Fruit fly (Drosophila melanogaster): ENCODE data around the gene CG31922.

Gene CG31922

dm6 chr2L:1166326-1166725 lies 3.7 kb upstream of the CG31922 start, which contains the start of gene CG14341:
TSS of gene CG14341 (plus strand) at chr2L:1166506.
- TF ChIP-seq CG17801 (GFP tag; optimal IDR thresholded peaks at IDR 0.05; ENCODE audit: partially characterized antibody) = no peak

dm6 chr2L:1172704-1173107 lies 2.7 kb downstream of the CG31922 start, which contains the start of the genes Charon and CG4887:
TSS of gene Charon (minus strand) at chr2L:1172805.
TSS of gene CG4887 (plus strand) at chr2L:1173009.
- peak; percentile 50 for TF ChIP-seq CG17801 (GFP tag; optimal IDR thresholded peaks at IDR 0.05; ENCODE audit: partially characterized antibody)

- TF ChIP-seq CG17801 (GFP tag; optimal IDR thresholded peaks at IDR 0.05; ENCODE audit: partially characterized antibody) = peak; percentile 2
Measured at dm6 chr2L:1177522-1177921, 7.5 kb downstream of the CG31922 start, which contains the start of gene CG4896. TSS of gene CG4896 (plus strand) at chr2L:1177690.

DNA sequence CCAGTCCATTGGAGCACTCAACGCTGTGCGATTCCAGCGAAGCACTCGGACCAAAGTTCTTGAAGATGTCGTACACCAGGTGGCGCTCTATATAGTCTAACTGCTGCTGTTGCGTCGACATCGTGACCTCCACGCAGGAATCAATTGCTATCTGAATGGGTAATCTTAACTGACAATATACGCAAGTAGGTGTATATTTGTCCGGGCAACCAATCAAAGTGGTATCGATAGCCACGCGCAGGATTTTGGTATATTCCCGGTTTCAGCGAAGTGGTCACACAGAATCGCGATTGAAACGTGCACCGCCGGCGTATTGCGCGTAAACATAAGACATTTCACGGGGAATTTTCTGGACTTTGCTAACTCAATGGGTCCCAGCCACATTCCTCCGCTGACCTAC lies 13.8 kb downstream of the CG31922 start, which contains the start of the genes CG5126 and Tgt:
TSS of gene CG5126 (minus strand) at position 222 of the 400 bp plus-strand sequence.
TSS of gene Tgt (plus strand) at position 267 of the 400 bp plus-strand sequence.
- no peak for TF ChIP-seq CG17801 (GFP tag; optimal IDR thresholded peaks at IDR 0.05; ENCODE audit: partially characterized antibody)

DNA sequence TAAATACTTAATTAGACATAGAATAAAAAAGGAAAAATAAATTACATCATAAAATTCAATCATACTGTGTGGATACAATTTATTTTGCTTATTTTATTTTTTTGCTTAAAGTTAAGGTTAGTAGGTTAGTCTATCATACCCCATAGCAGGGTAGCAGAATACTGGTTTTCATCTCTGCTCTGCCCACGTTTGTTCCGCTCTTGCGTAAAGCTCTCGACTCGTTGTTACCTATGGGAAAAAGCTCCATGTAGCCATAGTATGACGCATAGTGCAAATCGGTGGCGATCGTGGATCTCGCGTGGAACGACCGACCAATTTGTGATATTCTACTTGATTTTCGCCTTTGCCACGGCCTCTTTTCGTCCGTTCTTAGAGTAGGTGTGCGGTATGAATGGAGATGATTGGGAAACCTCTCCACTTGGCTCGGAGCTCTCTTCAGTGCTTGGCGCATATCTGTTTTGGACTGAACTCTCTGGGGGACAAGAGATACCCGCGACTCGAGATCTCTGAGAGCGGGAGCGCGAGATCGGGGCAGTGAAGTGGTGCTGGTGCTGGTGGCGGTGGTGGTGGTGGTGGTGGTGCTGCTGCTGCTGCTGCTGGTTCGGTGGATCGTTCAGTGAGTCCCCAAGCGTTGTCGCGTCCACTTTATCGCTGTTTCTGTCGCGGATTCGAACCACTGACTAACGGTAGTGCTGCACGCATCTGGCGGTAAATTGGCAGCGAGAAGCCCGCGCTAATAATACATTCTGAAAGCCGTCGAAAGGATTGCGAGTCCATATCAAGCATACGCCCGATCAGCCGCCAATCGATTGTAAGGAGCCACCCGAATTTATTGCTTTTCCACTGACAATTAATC lies 15.9 kb downstream of the CG31922 start, which contains the start of gene CG5001:
TSS of gene CG5001 (plus strand) at position 116 of the 856 bp plus-strand sequence.
- peak; percentile 71 for TF ChIP-seq CG17801 (GFP tag; optimal IDR thresholded peaks at IDR 0.05; ENCODE audit: partially characterized antibody)

- TF ChIP-seq CG17801 (GFP tag; optimal IDR thresholded peaks at IDR 0.05; ENCODE audit: partially characterized antibody) = no peak
Measured at dm6 chr2L:1199166-1199565, 29.2 kb downstream of the CG31922 start, which contains the start of the genes CG5139 and CG43348. TSS of gene CG5139 (minus strand) at chr2L:1199266. TSS of gene CG43348 (plus strand) at chr2L:1199412.

DNA sequence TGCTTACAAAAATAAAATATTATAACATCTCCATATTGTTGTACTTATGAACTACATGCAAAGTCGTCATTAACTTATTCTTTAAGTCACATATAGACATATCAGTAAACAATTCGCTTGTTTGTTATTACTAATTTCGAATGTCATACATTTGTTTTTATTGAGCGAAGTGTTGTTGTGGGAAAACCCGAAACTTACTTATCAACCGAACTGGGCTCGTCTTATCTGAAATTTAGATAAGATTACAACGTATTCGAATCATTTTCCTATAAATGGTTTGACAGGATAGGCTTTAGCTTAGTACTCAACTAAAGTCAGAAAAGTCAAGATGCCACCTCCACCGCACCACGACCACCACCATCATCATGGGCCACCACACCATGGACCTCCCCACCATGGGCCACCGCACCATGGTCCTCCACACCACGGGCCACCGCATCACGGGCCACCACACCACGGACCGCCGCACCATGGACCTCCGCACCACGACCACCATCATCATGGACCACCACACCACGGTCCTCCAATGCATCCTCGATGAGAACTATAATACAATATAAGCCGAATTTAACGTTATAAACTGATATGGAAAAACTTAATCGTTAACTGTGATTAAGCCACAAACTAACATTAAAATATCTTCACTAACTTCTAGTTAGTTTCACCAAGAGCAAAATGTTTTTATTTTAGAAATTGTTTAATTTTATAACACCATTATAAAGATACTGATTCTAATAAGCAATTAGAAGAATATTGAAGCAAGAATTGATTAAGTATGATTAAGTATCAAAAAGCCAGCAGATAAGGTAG lies 30.1 kb downstream of the CG31922 start, which contains the start of the genes CG43349 and CG5011:
TSS of gene CG43349 (plus strand) at position 294 of the 810 bp plus-strand sequence.
TSS of gene CG5011 (plus strand) at position 760 of the 810 bp plus-strand sequence.
- no peak for TF ChIP-seq CG17801 (GFP tag; optimal IDR thresholded peaks at IDR 0.05; ENCODE audit: partially characterized antibody)

DNA sequence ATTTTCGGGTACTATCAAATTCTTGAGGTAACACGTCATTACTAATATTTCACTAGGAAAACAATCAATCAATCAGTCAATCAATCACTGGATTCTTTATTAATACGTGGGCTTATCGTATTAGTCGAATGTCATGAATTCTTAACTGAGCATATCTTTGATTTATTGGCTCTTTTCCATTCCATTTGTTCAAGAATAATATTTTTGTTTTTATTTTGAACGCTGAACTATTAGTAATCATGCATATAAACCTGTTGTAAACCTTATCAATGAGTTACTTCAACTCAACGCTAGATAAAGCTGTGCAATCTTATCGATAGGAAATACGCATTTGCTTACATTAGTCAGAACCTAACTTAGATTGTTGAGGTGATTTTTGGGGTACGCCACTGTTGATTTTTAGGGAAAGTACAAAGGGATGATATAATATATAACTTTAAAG lies 31.4 kb downstream of the CG31922 start:
- no peak for TF ChIP-seq CG17801 (GFP tag; optimal IDR thresholded peaks at IDR 0.05; ENCODE audit: partially characterized antibody)

DNA sequence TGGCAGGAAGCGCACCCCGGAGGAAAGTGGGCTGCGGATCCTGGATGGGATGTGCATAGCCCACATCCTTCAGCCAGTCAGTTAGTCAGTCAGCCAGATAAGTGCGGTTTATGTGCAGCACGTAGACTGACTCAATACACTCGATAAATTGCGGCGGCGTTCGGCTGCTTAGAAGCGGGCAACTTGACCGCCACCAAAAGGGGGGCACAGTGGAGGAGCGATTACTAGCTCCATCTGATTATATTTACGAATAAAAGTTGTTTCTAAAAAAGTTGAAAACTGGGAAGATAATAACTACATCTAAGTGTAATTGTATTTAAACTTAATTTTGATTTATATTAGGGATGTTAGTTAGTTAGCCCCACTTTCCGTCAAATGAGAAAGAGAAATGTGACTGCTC lies 32.5 kb downstream of the CG31922 start:
- no peak for TF ChIP-seq CG17801 (GFP tag; optimal IDR thresholded peaks at IDR 0.05; ENCODE audit: partially characterized antibody)

DNA sequence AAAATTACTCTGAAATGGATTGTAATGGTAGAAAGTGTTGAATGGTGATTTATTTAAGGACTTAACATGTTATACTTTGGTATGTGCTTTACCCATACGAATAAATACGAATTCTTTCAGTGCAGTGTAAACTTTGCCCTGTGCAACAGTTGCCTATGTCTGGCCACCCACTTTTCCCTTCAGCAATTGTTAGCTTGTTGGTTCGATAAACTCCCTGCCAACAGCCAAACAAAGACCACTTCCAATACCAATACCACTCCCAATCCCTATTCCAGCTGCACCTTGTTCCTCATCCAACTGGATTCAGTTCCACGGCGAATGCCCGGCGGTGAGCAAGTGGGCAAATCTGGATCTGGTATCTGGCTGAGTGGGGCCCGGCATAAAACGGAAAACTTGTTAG lies 33.9 kb downstream of the CG31922 start, which contains the start of gene CG14342:
TSS of gene CG14342 (plus strand) at position 301 of the 400 bp plus-strand sequence.
- TF ChIP-seq CG17801 (GFP tag; optimal IDR thresholded peaks at IDR 0.05; ENCODE audit: partially characterized antibody) = no peak

DNA sequence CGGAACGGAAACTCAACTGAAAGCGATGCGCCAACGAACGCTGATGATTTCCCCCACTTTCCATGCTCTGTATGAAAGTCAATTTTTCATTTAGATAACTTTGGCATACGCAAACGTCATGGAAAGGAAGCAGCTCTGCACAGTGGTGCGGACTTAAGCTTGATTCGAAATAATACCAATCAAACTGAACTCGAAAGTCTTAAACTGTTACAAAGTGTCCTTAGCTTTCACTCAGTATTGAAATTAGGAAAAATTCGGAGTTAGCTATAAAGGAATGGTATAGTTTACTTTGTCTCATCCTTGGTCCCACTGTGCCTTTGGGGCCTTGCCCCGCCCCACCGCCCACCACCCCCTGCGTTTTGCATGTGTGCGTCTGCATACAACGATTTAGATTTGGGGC lies 37.5 kb downstream of the CG31922 start:
- no peak for TF ChIP-seq CG17801 (GFP tag; optimal IDR thresholded peaks at IDR 0.05; ENCODE audit: partially characterized antibody)

DNA sequence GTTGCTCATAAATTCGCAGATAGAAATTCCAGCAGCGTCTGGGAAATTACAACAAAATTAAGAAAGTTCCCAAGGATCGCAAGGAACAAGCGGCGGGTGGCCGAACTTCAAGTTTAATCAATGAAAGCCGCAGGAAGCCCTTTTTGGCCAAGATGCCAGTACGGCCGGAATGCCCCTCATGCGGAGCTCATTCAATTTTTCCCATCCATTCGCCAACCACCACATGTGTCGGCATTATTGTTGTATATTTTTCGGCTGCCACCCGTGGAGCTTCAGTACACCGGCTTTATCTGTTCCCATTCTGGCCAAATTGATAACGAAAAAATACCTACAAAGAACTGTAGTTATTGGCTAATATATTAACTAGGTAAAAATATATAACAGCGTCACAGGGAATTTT lies 41.5 kb downstream of the CG31922 start:
- TF ChIP-seq CG17801 (GFP tag; optimal IDR thresholded peaks at IDR 0.05; ENCODE audit: partially characterized antibody) = no peak

dm6 chr2L:1213587-1213986 lies 43.6 kb downstream of the CG31922 start:
- TF ChIP-seq CG17801 (GFP tag; optimal IDR thresholded peaks at IDR 0.05; ENCODE audit: partially characterized antibody) = no peak

- no peak for TF ChIP-seq CG17801 (GFP tag; optimal IDR thresholded peaks at IDR 0.05; ENCODE audit: partially characterized antibody)
Measured at dm6 chr2L:1214465-1214864, 44.5 kb downstream of the CG31922 start.

All from ovary, adult (tissue).